Worm (Caenorhabditis elegans): ENCODE measurements around the gene B0281.4.

ce11 chrII:2328963-2329442 is 30.4 kb upstream of the B0281.4 start, which contains the start of the genes ZK1240.8 and ZK1240.1:
- TF ChIP-seq lin-13 (tag; optimal IDR thresholded peaks at IDR 0.05) (no peak), unc-39 (tag; optimal IDR thresholded peaks at IDR 0.05) (no peak)
